Worm (Caenorhabditis elegans) whole organism, L4 larva: ENCODE data around the gene C53B4.3.

Source experiments
- T26A8.4 ChIP-seq: fragments of 200-800 bp; sonication (Bioruptor generic); IDR thresholded peaks from 2 replicates; pipeline ENCODE4 v1.3.6; 2022; ENCODE audit warnings: missing genetic modification characterization, missing compliant biosample characterization
- ceh-62 ChIP-seq: sonication (generic microtip); optimal IDR thresholded peaks from 2 replicates; lab custom pipeline; 2017; ENCODE audit warnings: missing biosample characterization, missing genetic modification characterization
- dmd-6 ChIP-seq: fragments of 200-800 bp; sonication (Bioruptor generic); IDR thresholded peaks from 2 replicates; pipeline ENCODE4 v1.3.6; 2022; ENCODE audit warnings: missing genetic modification reagents, missing genetic modification characterization, missing compliant biosample characterization
- jun-1 ChIP-seq: fragments of 150-350 bp; optimal IDR thresholded peaks from 2 replicates; lab custom pipeline; 2014; ENCODE audit warnings: missing biosample characterization, missing genetic modification reagents, missing genetic modification characterization
- lin-13 ChIP-seq: fragments of 150-350 bp; optimal IDR thresholded peaks from 2 replicates; lab custom pipeline; 2014; ENCODE audit warnings: missing biosample characterization, missing genetic modification reagents, missing genetic modification characterization
- lin-39 ChIP-seq: fragments of 150-350 bp; optimal IDR thresholded peaks from 2 replicates; lab custom pipeline; 2014; ENCODE audit warnings: missing biosample characterization, missing genetic modification reagents, missing genetic modification characterization
- madf-9 ChIP-seq: fragments of 200-800 bp; sonication (Bioruptor generic); conservative IDR thresholded peaks from 2 replicates; pipeline ENCODE4 v1.3.6; 2022; ENCODE audit warnings: missing genetic modification reagents, missing genetic modification characterization, missing compliant biosample characterization
- nhr-11 ChIP-seq: fragments of 150-350 bp; optimal IDR thresholded peaks from 2 replicates; lab custom pipeline; 2014; ENCODE audit warnings: missing biosample characterization, missing genetic modification characterization
- unc-62 ChIP-seq, 3 experiments: fragments of 150-350 bp in 1 of 3; sonication (generic microtip); optimal IDR thresholded peaks in 2 of 3; peaks in 1 of 3; 1 replicate in 1 of 3; 2 replicates in 2 of 3; lab custom pipeline; 2014 to 2017; ENCODE audit warnings: missing biosample characterization in 3 of 3, missing genetic modification characterization in 3 of 3, missing genetic modification reagents in 3 of 3, missing genotype in 1 of 3
- ztf-11 ChIP-seq: fragments of 150-350 bp; optimal IDR thresholded peaks from 2 replicates; lab custom pipeline; 2014; ENCODE audit warnings: missing biosample characterization, missing genetic modification characterization

ce11 chrIV:8979062-8979612, 5.6 kb upstream of the C53B4.3 start:
- TF ChIP-seq lin-13 (GFP tag; lab: Kevin White, UChicago) (no peak), madf-9 (GFP tag; lab: Robert Waterston, UW) (no peak), lin-39 (tag; lab: Kevin White, UChicago) (no peak), ztf-11 (no peak), unc-62 (GFP tag; optimal IDR thresholded peaks at IDR 0.05 in 1 of 2; lab: Kevin White, UChicago) (no peak), unc-62 (tag; optimal IDR thresholded peaks at IDR 0.05; lab: Kevin White, UChicago) (no peak), dmd-6 (GFP tag; lab: Robert Waterston, UW) (no peak; the same call in 1 of the 2 replicates), jun-1 (no peak), ceh-62 (tag; lab: Kevin White, UChicago) (no peak), T26A8.4 (no peak), nhr-11 (tag; lab: Kevin White, UChicago) (no peak)
